Worm (Caenorhabditis elegans) whole organism, L2 larva: ENCODE results near the gene W06F12.2.

Experiments
- C34F6.9 ChIP-seq: fragments of 150-350 bp; optimal IDR thresholded peaks from 2 replicates; lab custom pipeline; 2014; ENCODE audit warnings: missing biosample characterization, missing genetic modification characterization
- R02D3.7 ChIP-seq: fragments of 150-350 bp; optimal IDR thresholded peaks from 2 replicates; lab custom pipeline; 2014; ENCODE audit warnings: missing biosample characterization, missing genetic modification characterization
- ZK546.5 ChIP-seq: sonication (generic microtip); optimal IDR thresholded peaks from 2 replicates; lab custom pipeline; 2017; ENCODE audit warnings: missing biosample characterization, missing genetic modification characterization
- alr-1 ChIP-seq: fragments of 150-350 bp; optimal IDR thresholded peaks from 2 replicates; lab custom pipeline; 2014; ENCODE audit warnings: missing biosample characterization, missing genetic modification characterization
- ama-1 ChIP-seq: fragments of 150-350 bp; optimal IDR thresholded peaks from 2 replicates; lab custom pipeline; 2018; ENCODE audit warnings: inconsistent platforms
- ceh-16 ChIP-seq: fragments of 150-350 bp; optimal IDR thresholded peaks from 2 replicates; lab custom pipeline; 2014; ENCODE audit warnings: missing biosample characterization, missing genetic modification characterization
- crh-2 ChIP-seq: sonication (generic microtip); optimal IDR thresholded peaks from 2 replicates; lab custom pipeline; 2017; ENCODE audit warnings: missing biosample characterization, missing genetic modification characterization
- egl-27 ChIP-seq: sonication (generic microtip); optimal IDR thresholded peaks from 3 replicates; lab custom pipeline; 2017; ENCODE audit warnings: missing biosample characterization, missing genetic modification reagents, missing genetic modification characterization
- elt-1 ChIP-seq: fragments of 150-350 bp; optimal IDR thresholded peaks from 2 replicates; lab custom pipeline; 2014; ENCODE audit warnings: missing biosample characterization, missing genetic modification characterization
- elt-3 ChIP-seq: sonication (generic microtip); optimal IDR thresholded peaks from 2 replicates; lab custom pipeline; 2017; ENCODE audit warnings: missing biosample characterization, missing genetic modification characterization
- fos-1 ChIP-seq: fragments of 150-350 bp; optimal IDR thresholded peaks from 2 replicates; lab custom pipeline; 2014; ENCODE audit warnings: missing biosample characterization, missing genetic modification characterization
- gmeb-1 ChIP-seq: fragments of 150-350 bp; optimal IDR thresholded peaks from 2 replicates; lab custom pipeline; 2014; ENCODE audit warnings: missing biosample characterization, missing genetic modification characterization
- lin-11 ChIP-seq: fragments of 150-350 bp; sonication (generic microtip); optimal IDR thresholded peaks from 2 replicates; lab custom pipeline; 2014; ENCODE audit warnings: missing biosample characterization, missing genetic modification characterization, inconsistent platforms, mixed read lengths
- lin-13 ChIP-seq: fragments of 150-350 bp; optimal IDR thresholded peaks from 2 replicates; lab custom pipeline; 2014; ENCODE audit warnings: missing biosample characterization, missing genetic modification reagents, missing genetic modification characterization
- lin-39 ChIP-seq: fragments of 150-350 bp; optimal IDR thresholded peaks from 2 replicates; lab custom pipeline; 2014; ENCODE audit warnings: missing biosample characterization, missing genetic modification reagents, missing genetic modification characterization
- lsy-2 ChIP-seq, 2 experiments: fragments of 150-350 bp in 1 of 2; sonication (generic microtip) in 1 of 2; optimal IDR thresholded peaks; 2 replicates each; lab custom pipeline; 2014 to 2017; ENCODE audit warnings: missing biosample characterization in 2 of 2, missing genetic modification characterization in 2 of 2
- mbf-1 ChIP-seq: sonication (generic microtip); optimal IDR thresholded peaks from 2 replicates; lab custom pipeline; 2017; ENCODE audit warnings: missing biosample characterization, missing genetic modification characterization
- mdl-1 ChIP-seq, 2 experiments: fragments of 150-350 bp in 1 of 2; sonication (generic microtip) in 1 of 2; optimal IDR thresholded peaks; 2 replicates each; lab custom pipeline; 2017; ENCODE audit warnings: missing biosample characterization in 2 of 2, missing genetic modification characterization in 2 of 2
- nhr-11 ChIP-seq: fragments of 150-350 bp; optimal IDR thresholded peaks from 2 replicates; lab custom pipeline; 2014; ENCODE audit warnings: missing biosample characterization, missing genetic modification characterization
- nhr-129 ChIP-seq: fragments of 150-350 bp; optimal IDR thresholded peaks from 2 replicates; lab custom pipeline; 2014; ENCODE audit warnings: missing biosample characterization, missing genetic modification characterization
- nhr-21 ChIP-seq: fragments of 150-350 bp; optimal IDR thresholded peaks from 2 replicates; lab custom pipeline; 2014; ENCODE audit warnings: missing biosample characterization, missing genetic modification characterization
- nhr-23 ChIP-seq: fragments of 150-350 bp; optimal IDR thresholded peaks from 2 replicates; lab custom pipeline; 2014; ENCODE audit warnings: missing biosample characterization, missing genetic modification reagents, missing genetic modification characterization
- nhr-237 ChIP-seq: fragments of 150-350 bp; optimal IDR thresholded peaks from 2 replicates; lab custom pipeline; 2014; ENCODE audit warnings: missing biosample characterization, missing genetic modification characterization
- nhr-25 ChIP-seq: fragments of 150-350 bp; sonication (generic microtip); optimal IDR thresholded peaks from 3 replicates; lab custom pipeline; 2014; ENCODE audit warnings: missing biosample characterization, missing genetic modification characterization
- nhr-6 ChIP-seq: fragments of 150-350 bp; optimal IDR thresholded peaks from 2 replicates; lab custom pipeline; 2014; ENCODE audit warnings: missing biosample characterization, missing genetic modification characterization
- nhr-77 ChIP-seq: fragments of 150-350 bp; optimal IDR thresholded peaks from 2 replicates; lab custom pipeline; 2014; ENCODE audit warnings: missing biosample characterization, missing genetic modification characterization
- sem-4 ChIP-seq: fragments of 150-350 bp; optimal IDR thresholded peaks from 2 replicates; lab custom pipeline; 2014; ENCODE audit warnings: missing biosample characterization, missing genetic modification reagents, missing genetic modification characterization
- skn-1 ChIP-seq: sonication (generic microtip); optimal IDR thresholded peaks from 2 replicates; lab custom pipeline; 2017; ENCODE audit warnings: missing biosample characterization, missing genetic modification characterization
- sma-3 ChIP-seq: sonication (generic microtip); optimal IDR thresholded peaks from 2 replicates; lab custom pipeline; 2016; ENCODE audit warnings: missing genetic modification reagents, missing genetic modification characterization, missing compliant biosample characterization
- sma-9 ChIP-seq, 2 experiments: fragments of 150-350 bp in 1 of 2; sonication (generic microtip) in 1 of 2; optimal IDR thresholded peaks; 2 replicates each; lab custom pipeline; 2014 to 2016; ENCODE audit warnings: missing genetic modification characterization in 2 of 2, mild to moderate bottlenecking in 1 of 2, missing biosample characterization in 1 of 2, missing compliant biosample characterization in 1 of 2, missing genetic modification reagents in 1 of 2, moderate library complexity in 1 of 2
- unc-39 ChIP-seq: fragments of 150-350 bp; optimal IDR thresholded peaks from 2 replicates; lab custom pipeline; 2014; ENCODE audit warnings: missing biosample characterization, missing genetic modification characterization
- unc-62 ChIP-seq: fragments of 150-350 bp; optimal IDR thresholded peaks from 2 replicates; lab custom pipeline; 2014; ENCODE audit warnings: missing biosample characterization, missing genetic modification reagents, missing genetic modification characterization
- zag-1 ChIP-seq: fragments of 150-350 bp; optimal IDR thresholded peaks from 2 replicates; lab custom pipeline; 2014; ENCODE audit warnings: missing biosample characterization, missing genetic modification characterization
- ztf-1 ChIP-seq: fragments of 200-800 bp; sonication (Bioruptor generic); conservative IDR thresholded peaks from 2 replicates; pipeline ENCODE4 v1.3.6; 2022; ENCODE audit warnings: missing genetic modification characterization, missing compliant biosample characterization
- ztf-11 ChIP-seq: sonication (generic microtip); optimal IDR thresholded peaks from 2 replicates; lab custom pipeline; 2017; ENCODE audit warnings: missing biosample characterization, missing genetic modification characterization
- ztf-4 ChIP-seq: fragments of 150-350 bp; optimal IDR thresholded peaks from 2 replicates; lab custom pipeline; 2014; ENCODE audit warnings: missing biosample characterization, missing genetic modification characterization

W06F12.2 gene

ce11 chrIII:13694048-13694447, 37.4 kb downstream of the W06F12.2 start (continued):
- no peak for TF ChIP-seq mbf-1 (tag; lab: Kevin White, UChicago)
- TF ChIP-seq ZK546.5 (tag; lab: Kevin White, UChicago) = no peak
- TF ChIP-seq sma-9 (GFP tag; optimal IDR thresholded peaks at IDR 0.05; lab: Kevin White, UChicago) = peak; percentile 35
- TF ChIP-seq sma-9 (tag; optimal IDR thresholded peaks at IDR 0.05; lab: Kevin White, UChicago) = no peak
- TF ChIP-seq nhr-77 (tag; lab: Kevin White, UChicago) = no peak
- TF ChIP-seq nhr-25 = peak; percentile 55
- no peak for TF ChIP-seq unc-62 (GFP tag; lab: Kevin White, UChicago)
- TF ChIP-seq egl-27 = no peak
- no peak for TF ChIP-seq zag-1 (tag; lab: Kevin White, UChicago)

DNA sequence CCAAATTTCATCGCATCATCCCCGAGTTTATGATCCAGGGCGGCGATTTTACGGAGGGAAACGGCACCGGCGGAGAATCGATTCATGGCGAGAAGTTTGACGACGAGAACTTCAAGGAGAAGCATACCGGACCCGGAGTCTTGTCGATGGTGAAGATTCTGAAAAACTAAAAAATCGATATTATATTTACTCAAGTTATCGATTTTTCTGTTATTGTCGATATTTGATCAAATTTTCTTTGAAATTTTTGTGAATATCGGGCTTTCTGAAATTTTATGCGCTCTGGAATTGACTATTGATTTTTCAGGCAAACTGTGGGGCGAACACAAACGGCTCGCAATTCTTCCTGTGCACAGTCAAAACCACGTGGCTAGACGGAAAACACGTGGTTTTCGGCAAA, 38.3 kb downstream of the W06F12.2 start:
- TF ChIP-seq ceh-16 (tag; lab: Kevin White, UChicago) (no peak), ama-1 (lab: Kevin White, UChicago) (no peak), nhr-21 (tag; lab: Kevin White, UChicago) (no peak), nhr-237 (tag; lab: Kevin White, UChicago) (no peak), crh-2 (tag; lab: Kevin White, UChicago) (no peak), mdl-1 (tag; optimal IDR thresholded peaks at IDR 0.05; lab: Kevin White, UChicago) (no peak), nhr-23 (tag; lab: Kevin White, UChicago) (no peak), skn-1 (tag; lab: Kevin White, UChicago) (no peak), fos-1 (tag; lab: Kevin White, UChicago) (no peak), elt-1 (tag; lab: Kevin White, UChicago) (no peak), unc-39 (no peak), ztf-11 (tag; lab: Kevin White, UChicago) (no peak), nhr-11 (no peak), ZK546.5 (tag; lab: Kevin White, UChicago) (no peak), R02D3.7 (tag; lab: Kevin White, UChicago) (no peak), nhr-77 (tag; lab: Kevin White, UChicago) (no peak)

DNA sequence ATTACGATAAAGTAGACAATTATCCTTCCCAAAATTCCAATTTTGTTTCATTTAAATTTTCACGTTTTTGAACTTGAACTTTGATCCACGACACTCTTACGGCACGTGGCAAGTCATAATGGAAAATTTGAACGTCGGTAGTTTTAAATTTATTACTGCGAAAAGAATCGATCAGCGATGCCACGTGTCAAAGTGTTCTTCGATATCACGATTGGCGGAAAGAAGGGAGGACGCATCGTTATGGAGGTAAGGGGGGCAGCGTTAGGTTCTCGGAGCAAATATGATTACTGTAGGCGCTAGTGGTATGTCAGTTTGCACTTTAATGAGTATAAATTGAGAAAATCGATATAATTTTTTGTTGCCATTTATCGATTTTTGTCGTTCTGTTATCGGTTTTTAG, 38.9 kb downstream of the W06F12.2 start, which contains the start of gene cyn-2:
Gene cyn-2, plus strand, starts transcription at position 114 of the 400 bp plus-strand sequence.
- no peak for TF ChIP-seq lin-11 (tag; lab: Kevin White, UChicago)
- no peak for TF ChIP-seq zag-1 (tag; lab: Kevin White, UChicago)
- TF ChIP-seq mdl-1 (tag; optimal IDR thresholded peaks at IDR 0.05; lab: Kevin White, UChicago) = no peak
- TF ChIP-seq R02D3.7 (tag; lab: Kevin White, UChicago) = no peak
- TF ChIP-seq sem-4 = no peak
- no peak for TF ChIP-seq gmeb-1 (tag; lab: Kevin White, UChicago)
- no peak for TF ChIP-seq skn-1 (tag; lab: Kevin White, UChicago)
- no peak for TF ChIP-seq sma-3
- TF ChIP-seq elt-1 (tag; lab: Kevin White, UChicago) = no peak
- TF ChIP-seq elt-3 (tag; lab: Kevin White, UChicago) = no peak
- no peak for TF ChIP-seq ztf-11 (tag; lab: Kevin White, UChicago)
- TF ChIP-seq nhr-6 (tag; lab: Kevin White, UChicago) = no peak
- TF ChIP-seq ztf-4 (tag; lab: Kevin White, UChicago) = no peak
- TF ChIP-seq ztf-1 (GFP tag; lab: Robert Waterston, UW) = no peak
- TF ChIP-seq alr-1 (tag; lab: Kevin White, UChicago) = no peak
- TF ChIP-seq crh-2 (tag; lab: Kevin White, UChicago) = no peak
- TF ChIP-seq C34F6.9 = no peak
- TF ChIP-seq lin-39 (tag; lab: Kevin White, UChicago) = no peak
- no peak for TF ChIP-seq mbf-1 (tag; lab: Kevin White, UChicago)
- no peak for TF ChIP-seq lin-13

- TF ChIP-seq C34F6.9 (peak; percentile 46), sma-9 (GFP tag; optimal IDR thresholded peaks at IDR 0.05; lab: Kevin White, UChicago) (no peak), sma-9 (tag; optimal IDR thresholded peaks at IDR 0.05; lab: Kevin White, UChicago) (no peak), ZK546.5 (tag; lab: Kevin White, UChicago) (no peak), nhr-129 (tag; lab: Kevin White, UChicago) (peak; percentile 32), lsy-2 (tag; optimal IDR thresholded peaks at IDR 0.05; lab: Kevin White, UChicago) (peak in 1 of 2 experiments; percentile 34)
These were observed 44.3 kb downstream of the W06F12.2 start, which contains the start of gene cul-2 for ce11 chrIII:13687211-13687610. Gene cul-2, plus strand, starts transcription at chrIII:13687269.
